Worm (Caenorhabditis elegans) whole organism, late embryonic: ENCODE results near the gene npr-37.

ENCODE experiments used
- ceh-6 ChIP-seq: fragments of 200-800 bp; sonication (Bioruptor generic); optimal IDR thresholded peaks from 2 replicates; lab custom pipeline; 2018; ENCODE audit warnings: mild to moderate bottlenecking, missing genetic modification characterization, missing compliant biosample characterization
- pha-4 ChIP-seq: fragments of 150-350 bp; optimal IDR thresholded peaks from 2 replicates; lab custom pipeline; 2018; ENCODE audit warnings: missing biosample characterization, missing genetic modification reagents, missing genetic modification characterization
- rnt-1 ChIP-seq: sonication (generic microtip); optimal IDR thresholded peaks from 2 replicates; lab custom pipeline; 2016; ENCODE audit warnings: missing genetic modification characterization, missing compliant biosample characterization
- tbx-2 ChIP-seq: sonication (generic microtip); optimal IDR thresholded peaks from 2 replicates; lab custom pipeline; 2016; ENCODE audit warnings: missing genetic modification characterization, missing compliant biosample characterization
- unc-55 ChIP-seq: sonication (generic microtip); optimal IDR thresholded peaks from 2 replicates; lab custom pipeline; 2017; ENCODE audit warnings: missing biosample characterization, missing genetic modification reagents, missing genetic modification characterization

DNA sequence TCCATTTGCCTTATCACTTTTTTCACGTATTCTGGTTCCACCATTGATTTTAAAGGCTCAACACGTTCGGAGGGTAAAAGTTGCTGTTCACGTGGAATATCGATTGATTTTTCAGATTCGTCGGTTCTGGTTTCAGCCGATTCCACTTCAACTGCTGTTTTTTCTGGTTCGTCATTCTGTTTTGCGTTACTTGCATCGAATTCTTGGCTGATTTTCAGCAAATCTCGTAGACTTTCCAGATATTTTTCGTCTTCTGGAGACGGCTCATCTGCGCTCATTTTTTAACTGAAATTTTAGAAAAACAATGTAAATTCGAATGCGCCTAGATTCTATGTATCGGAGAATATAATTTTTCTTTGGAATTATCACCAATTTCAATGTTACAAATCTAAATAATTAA, 61.3 kb downstream of the npr-37 start, which contains the start of gene eri-1:
- no peak for TF ChIP-seq tbx-2 (tag; lab: Kevin White, UChicago)
- TF ChIP-seq pha-4 (tag; lab: Kevin White, UChicago) = no peak
- no peak for TF ChIP-seq rnt-1
- TF ChIP-seq ceh-6 = no peak
- TF ChIP-seq unc-55 (GFP tag; lab: Kevin White, UChicago) = no peak
